Fruit fly (Drosophila melanogaster) whole organism, embryonic: ENCODE data around the gene Nxf3.

Experiments used
- CG1024 ChIP-seq: fragments of 200-800 bp; sonication (Bioruptor generic); IDR thresholded peaks from 2 replicates; pipeline ENCODE4 v1.3.6; 2022; ENCODE audit warnings: missing biosample characterization, missing genetic modification characterization
- CG10565 ChIP-seq: fragments of 200-800 bp; sonication (Bioruptor generic); optimal IDR thresholded peaks from 3 replicates; lab custom pipeline; 2016; ENCODE audit warnings: missing biosample characterization, mild to moderate bottlenecking, missing genetic modification characterization
- CG10959 ChIP-seq: fragments of 200-800 bp; sonication (Bioruptor generic); IDR thresholded peaks from 2 replicates; pipeline ENCODE4 v1.3.6; 2022; ENCODE audit warnings: missing biosample characterization, missing genetic modification characterization
- CG12071 ChIP-seq: fragments of 200-800 bp; sonication (Bioruptor generic); optimal IDR thresholded peaks from 3 replicates; lab custom pipeline; 2018; ENCODE audit warnings: missing biosample characterization, mild to moderate bottlenecking, missing genetic modification characterization
- CG13624 ChIP-seq: fragments of 200-800 bp; sonication (Bioruptor generic); optimal IDR thresholded peaks from 2 replicates; lab custom pipeline; 2016; ENCODE audit warnings: missing biosample characterization, missing genetic modification characterization
- CG15011 ChIP-seq: fragments of 200-800 bp; sonication (Bioruptor generic); optimal IDR thresholded peaks from 3 replicates; lab custom pipeline; 2018; ENCODE audit warnings: missing biosample characterization, mild to moderate bottlenecking, missing genetic modification characterization
- CG16863 ChIP-seq: fragments of 200-800 bp; sonication (Bioruptor generic); optimal IDR thresholded peaks from 3 replicates; lab custom pipeline; 2016; ENCODE audit warnings: missing biosample characterization, missing genetic modification characterization
- CG17361 ChIP-seq: fragments of 200-800 bp; sonication (Bioruptor generic); IDR thresholded peaks from 3 replicates; pipeline ENCODE4 v1.3.6; 2022; ENCODE audit warnings: missing biosample characterization, missing genetic modification characterization
- CG1832 ChIP-seq: fragments of 200-800 bp; sonication (Bioruptor generic); optimal IDR thresholded peaks from 2 replicates; lab custom pipeline; 2017; ENCODE audit warnings: missing biosample characterization, mild to moderate bottlenecking, missing genetic modification characterization, inconsistent platforms
- CG3065 ChIP-seq: fragments of 200-800 bp; sonication (Bioruptor generic); optimal IDR thresholded peaks from 2 replicates; lab custom pipeline; 2016; ENCODE audit warnings: missing biosample characterization, missing genetic modification characterization
- CG33557 ChIP-seq: fragments of 200-800 bp; sonication (Bioruptor generic); optimal IDR thresholded peaks from 2 replicates; lab custom pipeline; 2019; ENCODE audit warnings: missing biosample characterization, mild to moderate bottlenecking, missing genetic modification characterization, moderate library complexity
- CG34376 ChIP-seq: fragments of 200-800 bp; sonication (Bioruptor generic); optimal IDR thresholded peaks from 2 replicates; lab custom pipeline; 2018; ENCODE audit warnings: missing biosample characterization, mild to moderate bottlenecking, missing genetic modification characterization
- CG42726 ChIP-seq: fragments of 200-800 bp; sonication (Bioruptor generic); IDR thresholded peaks from 2 replicates; pipeline ENCODE4 v1.3.6; 2022; ENCODE audit warnings: missing biosample characterization, missing genetic modification characterization; ENCODE audit not compliant: partially characterized antibody
- CG4820 ChIP-seq: fragments of 200-800 bp; sonication (Bioruptor generic); optimal IDR thresholded peaks from 3 replicates; lab custom pipeline; 2016; ENCODE audit warnings: missing biosample characterization, missing genetic modification characterization
- CG8478 ChIP-seq: fragments of >200 bp; optimal IDR thresholded peaks from 2 replicates; lab custom pipeline; 2018
- CG8765 ChIP-seq: fragments of 200-800 bp; sonication (Bioruptor generic); IDR thresholded peaks from 2 replicates; pipeline ENCODE4 v1.3.6; 2022; ENCODE audit warnings: missing biosample characterization, missing genetic modification characterization
- CG9437 ChIP-seq: fragments of 200-800 bp; sonication (Bioruptor generic); optimal IDR thresholded peaks from 2 replicates; lab custom pipeline; 2018; ENCODE audit warnings: missing biosample characterization, mild to moderate bottlenecking, missing genetic modification characterization
- D ChIP-seq, 2 experiments: fragments of 200-800 bp in 1 of 2; fragments of >200 bp in 1 of 2; sonication (Bioruptor generic) in 1 of 2; optimal IDR thresholded peaks; 2 replicates in 1 of 2; 3 replicates in 1 of 2; lab custom pipeline; 2017; ENCODE audit warnings: mild to moderate bottlenecking in 1 of 2, missing biosample characterization in 1 of 2, missing genetic modification characterization in 1 of 2, missing genetic modification reagents in 1 of 2
- Fer1 ChIP-seq: fragments of 200-800 bp; sonication (Bioruptor generic); optimal IDR thresholded peaks from 2 replicates; lab custom pipeline; 2017; ENCODE audit warnings: missing biosample characterization, mild to moderate bottlenecking, missing genetic modification characterization
- MESR4 ChIP-seq: fragments of 200-800 bp; sonication (Bioruptor generic); optimal IDR thresholded peaks from 2 replicates; lab custom pipeline; 2018; ENCODE audit warnings: missing biosample characterization, mild to moderate bottlenecking, missing genetic modification characterization, moderate library complexity
- Med ChIP-seq: fragments of 200-800 bp; sonication (Bioruptor generic); peaks from one replicate; lab custom pipeline; 2016; ENCODE audit warnings: missing biosample characterization, missing genetic modification characterization, mild to moderate bottlenecking, inconsistent platforms, moderate library complexity
- NC2α ChIP-seq: fragments of 200-800 bp; sonication (Bioruptor generic); optimal IDR thresholded peaks from 2 replicates; lab custom pipeline; 2016; ENCODE audit warnings: missing biosample characterization, missing genetic modification characterization
- Oli ChIP-seq: fragments of 200-800 bp; sonication (Bioruptor generic); optimal IDR thresholded peaks from 2 replicates; lab custom pipeline; 2018; ENCODE audit warnings: missing biosample characterization, mild to moderate bottlenecking, missing genetic modification characterization, moderate library complexity
- TFAM ChIP-seq: fragments of 200-800 bp; sonication (Bioruptor generic); optimal IDR thresholded peaks from 2 replicates; lab custom pipeline; 2017; ENCODE audit warnings: missing biosample characterization, missing genetic modification characterization, inconsistent platforms
- ab ChIP-seq: fragments of 200-800 bp; sonication (Bioruptor generic); optimal IDR thresholded peaks from 2 replicates; lab custom pipeline; 2016; ENCODE audit warnings: missing biosample characterization, missing genetic modification characterization
- ap ChIP-seq: fragments of 200-800 bp; sonication (Bioruptor generic); IDR thresholded peaks from 2 replicates; pipeline ENCODE4 v1.3.6; 2022; ENCODE audit warnings: missing biosample characterization, missing genetic modification characterization
- ase ChIP-seq: fragments of 200-800 bp; sonication (Bioruptor generic); IDR thresholded peaks from 3 replicates; pipeline ENCODE4 v1.3.6; 2022; ENCODE audit warnings: missing biosample characterization, missing genetic modification characterization
- az2 ChIP-seq: fragments of 200-800 bp; sonication (Bioruptor generic); optimal IDR thresholded peaks from 3 replicates; lab custom pipeline; 2016; ENCODE audit warnings: missing biosample characterization, missing genetic modification characterization
- bcd ChIP-seq: fragments of 200-800 bp; sonication (Bioruptor generic); optimal IDR thresholded peaks from 2 replicates; lab custom pipeline; 2017; ENCODE audit warnings: missing biosample characterization, mild to moderate bottlenecking, missing genetic modification characterization
- bsh ChIP-seq, 2 experiments: fragments of 200-800 bp; sonication (Bioruptor generic); optimal IDR thresholded peaks; 2 replicates each; lab custom pipeline; 2017 to 2018; ENCODE audit warnings: mild to moderate bottlenecking in 2 of 2, missing biosample characterization in 2 of 2, missing genetic modification characterization in 2 of 2, moderate library complexity in 1 of 2
- cg ChIP-seq: fragments of 200-800 bp; sonication (Bioruptor generic); optimal IDR thresholded peaks from 3 replicates; lab custom pipeline; 2019; ENCODE audit warnings: missing biosample characterization, mild to moderate bottlenecking, missing genetic modification characterization, moderate library complexity
- emc ChIP-seq: fragments of 200-800 bp; sonication (Bioruptor generic); optimal IDR thresholded peaks from 2 replicates; lab custom pipeline; 2016; ENCODE audit warnings: missing biosample characterization, missing genetic modification characterization
- esg ChIP-seq: fragments of 200-800 bp; sonication (Bioruptor generic); conservative IDR thresholded peaks from 2 replicates; pipeline ENCODE4 v1.3.6; 2022; ENCODE audit warnings: missing biosample characterization, missing genetic modification characterization
- fd96Cb ChIP-seq: fragments of 200-800 bp; sonication (Bioruptor generic); optimal IDR thresholded peaks from 2 replicates; lab custom pipeline; 2018; ENCODE audit warnings: missing biosample characterization, mild to moderate bottlenecking, missing genetic modification characterization, moderate library complexity
- gsb-n ChIP-seq: fragments of 200-800 bp; sonication (Bioruptor generic); optimal IDR thresholded peaks from 3 replicates; lab custom pipeline; 2018; ENCODE audit warnings: missing biosample characterization, mild to moderate bottlenecking, missing genetic modification characterization
- hkb ChIP-seq, 2 experiments: fragments of 200-800 bp in 1 of 2; fragments of >200 bp in 1 of 2; sonication (Bioruptor generic) in 1 of 2; IDR thresholded peaks in 1 of 2; optimal IDR thresholded peaks in 1 of 2; 2 replicates each; pipeline versions ENCODE4 v1.3.6 to Lab custom; 2017 to 2022; ENCODE audit warnings: missing biosample characterization in 1 of 2, missing genetic modification characterization in 1 of 2
- jing ChIP-seq: fragments of 200-800 bp; sonication (Bioruptor generic); optimal IDR thresholded peaks from 2 replicates; lab custom pipeline; 2018; ENCODE audit warnings: missing biosample characterization, mild to moderate bottlenecking, missing genetic modification characterization
- jumu ChIP-seq: fragments of 200-800 bp; sonication (Bioruptor generic); optimal IDR thresholded peaks from 3 replicates; lab custom pipeline; 2016; ENCODE audit warnings: missing biosample characterization, missing genetic modification characterization
- nerfin-1 ChIP-seq: fragments of 200-800 bp; sonication (Bioruptor generic); optimal IDR thresholded peaks from 3 replicates; lab custom pipeline; 2019; ENCODE audit warnings: missing biosample characterization, mild to moderate bottlenecking, missing genetic modification characterization, moderate library complexity
- odd ChIP-seq: fragments of 200-800 bp; sonication (Bioruptor generic); optimal IDR thresholded peaks from 2 replicates; lab custom pipeline; 2017; ENCODE audit warnings: missing biosample characterization, mild to moderate bottlenecking, missing genetic modification characterization
- prd ChIP-seq, 3 experiments: fragments of >200 bp in 2 of 3; fragments of 200-800 bp in 1 of 3; sonication (Bioruptor generic) in 1 of 3; optimal IDR thresholded peaks in 2 of 3; IDR thresholded peaks in 1 of 3; 2 replicates in 2 of 3; 3 replicates in 1 of 3; pipeline versions ENCODE4 v1.3.6 to Lab custom; 2017 to 2022; ENCODE audit warnings: missing biosample characterization in 1 of 3, missing genetic modification characterization in 1 of 3
- pzg ChIP-seq: fragments of 200-800 bp; sonication (Bioruptor generic); optimal IDR thresholded peaks from 3 replicates; lab custom pipeline; 2018; ENCODE audit warnings: missing biosample characterization, mild to moderate bottlenecking, missing genetic modification characterization, moderate library complexity
- slbo ChIP-seq: fragments of 200-800 bp; sonication (Bioruptor generic); IDR thresholded peaks from 2 replicates; pipeline ENCODE4 v1.3.6; 2022; ENCODE audit warnings: missing biosample characterization, missing genetic modification characterization
- trh ChIP-seq: fragments of 200-800 bp; sonication (Bioruptor generic); optimal IDR thresholded peaks from 2 replicates; lab custom pipeline; 2016; ENCODE audit warnings: missing biosample characterization, missing genetic modification characterization
- twi ChIP-seq: fragments of 200-800 bp; optimal IDR thresholded peaks from 2 replicates; lab custom pipeline; 2019; ENCODE audit warnings: missing biosample characterization, mild to moderate bottlenecking, missing genetic modification characterization, moderate library complexity

Gene Nxf3

dm6 chr3L:13957212-13957668 is 7.8 kb upstream of the Nxf3 start (continued):
- TF ChIP-seq NC2α (GFP tag; lab: Kevin White, UChicago) = peak; percentile 18
- peak; percentile 87 for TF ChIP-seq fd96Cb (tag; lab: Kevin White, UChicago)
- peak; percentile 4 for TF ChIP-seq CG10565 (GFP tag; lab: Kevin White, UChicago)
- TF ChIP-seq esg = peak; percentile 19; the same call in 1 of the 2 replicates
- TF ChIP-seq Oli (tag; lab: Kevin White, UChicago) = peak; percentile 83
- peak; percentile 79 for TF ChIP-seq az2 (GFP tag; lab: Kevin White, UChicago)
- peak; percentile 83 for TF ChIP-seq CG9437 (GFP tag; lab: Kevin White, UChicago)
- no peak for TF ChIP-seq CG34376 (GFP tag; lab: Kevin White, UChicago)
- TF ChIP-seq TFAM (GFP tag; lab: Kevin White, UChicago) = peak; percentile 45
- no peak for TF ChIP-seq pzg (GFP tag; lab: Kevin White, UChicago)
- TF ChIP-seq CG4820 = peak; percentile 77
- peak; percentile 73 for TF ChIP-seq Med
- TF ChIP-seq CG8765 = peak; percentile 24; the same call in 1 of the 2 replicates
- TF ChIP-seq ap (GFP tag; lab: Robert Waterston, UW) = peak; percentile 28; the same call in 1 of the 2 replicates
- peak; percentile 44 for TF ChIP-seq CG15011
- peak; percentile 64 for TF ChIP-seq odd (GFP tag; lab: Kevin White, UChicago)
- TF ChIP-seq, all 482 proteins: peak for 226

- no peak for TF ChIP-seq CG33557
- no peak for TF ChIP-seq gsb-n (tag; lab: Kevin White, UChicago)
- no peak for TF ChIP-seq jumu (GFP tag; lab: Kevin White, UChicago)
- TF ChIP-seq hkb (optimal IDR thresholded peaks at IDR 0.05; lab: Kevin White, UChicago) = peak; percentile 12
- TF ChIP-seq hkb (GFP tag; IDR thresholded peaks at IDR 0.05; lab: Robert Waterston, UW) = no peak
Measured at dm6 chr3L:13957789-13958188, 7.2 kb upstream of the Nxf3 start.

- no peak for TF ChIP-seq emc (GFP tag; lab: Kevin White, UChicago)
- TF ChIP-seq CG4820 = no peak
- TF ChIP-seq CG13624 (GFP tag; lab: Kevin White, UChicago) = no peak
- TF ChIP-seq CG42726 = no peak
- no peak for TF ChIP-seq slbo (GFP tag; lab: Robert Waterston, UW)
- TF ChIP-seq CG10959 (GFP tag; lab: Robert Waterston, UW) = no peak
- no peak for TF ChIP-seq bcd
- no peak for TF ChIP-seq CG3065 (GFP tag; lab: Kevin White, UChicago)
- no peak for TF ChIP-seq bsh (GFP tag; optimal IDR thresholded peaks at IDR 0.05; lab: Kevin White, UChicago)
- no peak for TF ChIP-seq ab (GFP tag; lab: Kevin White, UChicago)
- no peak for TF ChIP-seq jing (GFP tag; lab: Kevin White, UChicago)
- no peak for TF ChIP-seq prd (optimal IDR thresholded peaks at IDR 0.05; lab: Kevin White, UChicago)
- TF ChIP-seq prd (GFP tag; IDR thresholded peaks at IDR 0.05; lab: Robert Waterston, UW) = no peak
- TF ChIP-seq CG12071 (GFP tag; lab: Kevin White, UChicago) = no peak
- TF ChIP-seq CG1832 (GFP tag; lab: Kevin White, UChicago) = no peak
- TF ChIP-seq MESR4 (GFP tag; lab: Kevin White, UChicago) = peak; percentile 30
- TF ChIP-seq ase (GFP tag; lab: Robert Waterston, UW) = no peak
- TF ChIP-seq nerfin-1 = peak; percentile 87
- no peak for TF ChIP-seq CG16863
- TF ChIP-seq CG8478 (lab: Kevin White, UChicago) = peak; percentile 66
- TF ChIP-seq CG17361 (GFP tag; lab: Robert Waterston, UW) = no peak
- TF ChIP-seq cg (GFP tag; lab: Kevin White, UChicago) = peak; percentile 84
- TF ChIP-seq D (optimal IDR thresholded peaks at IDR 0.05; lab: Kevin White, UChicago) = peak; percentile 46
- no peak for TF ChIP-seq D (GFP tag; optimal IDR thresholded peaks at IDR 0.05; lab: Kevin White, UChicago)
- no peak for TF ChIP-seq trh
- no peak for TF ChIP-seq Fer1 (GFP tag; lab: Kevin White, UChicago)
- TF ChIP-seq twi = peak; percentile 16
- TF ChIP-seq CG1024 (GFP tag; lab: Robert Waterston, UW) = no peak
Measured at dm6 chr3L:13965502-13965843, 470 bp downstream of the Nxf3 start.
